Fruit fly (Drosophila melanogaster) whole organism, adult: ENCODE measurements around the gene CG9184.
A peak's percentile ranks its signal among the peaks of the same experiment; 100 is the strongest.

Source experiments
- CG7101 ChIP-seq: fragments of 200-800 bp; sonication (Bioruptor generic); optimal IDR thresholded peaks from 2 replicates; lab custom pipeline; 2018; ENCODE audit warnings: missing biosample characterization, mild to moderate bottlenecking, missing genetic modification characterization, moderate library complexity
- Clk ChIP-seq: fragments of 200-800 bp; sonication (Bioruptor generic); optimal IDR thresholded peaks from 2 replicates; lab custom pipeline; 2017; ENCODE audit warnings: missing biosample characterization, missing genetic modification characterization
- Mnt ChIP-seq: fragments of 200-800 bp; sonication (Bioruptor generic); optimal IDR thresholded peaks from 2 replicates; lab custom pipeline; 2016; ENCODE audit warnings: missing biosample characterization, mild to moderate bottlenecking, missing genetic modification characterization
- tj ChIP-seq: fragments of 200-800 bp; sonication (Bioruptor generic); optimal IDR thresholded peaks from 3 replicates; lab custom pipeline; 2017; ENCODE audit warnings: missing biosample characterization, mild to moderate bottlenecking, missing genetic modification characterization, moderate library complexity

- no peak for TF ChIP-seq Mnt (GFP tag; lab: Kevin White, UChicago)
- peak; percentile 33 for TF ChIP-seq Clk
- TF ChIP-seq CG7101 (tag; lab: Kevin White, UChicago): peak; percentile 43
- peak; percentile 81 for TF ChIP-seq tj (GFP tag; lab: Kevin White, UChicago)
Measured at dm6 chr3L:1349942-1350923, 27.6 kb upstream of the CG9184 start.
